Worm (Caenorhabditis elegans): ENCODE data around the gene ceeh-2.

The ceeh-2 gene

DNA sequence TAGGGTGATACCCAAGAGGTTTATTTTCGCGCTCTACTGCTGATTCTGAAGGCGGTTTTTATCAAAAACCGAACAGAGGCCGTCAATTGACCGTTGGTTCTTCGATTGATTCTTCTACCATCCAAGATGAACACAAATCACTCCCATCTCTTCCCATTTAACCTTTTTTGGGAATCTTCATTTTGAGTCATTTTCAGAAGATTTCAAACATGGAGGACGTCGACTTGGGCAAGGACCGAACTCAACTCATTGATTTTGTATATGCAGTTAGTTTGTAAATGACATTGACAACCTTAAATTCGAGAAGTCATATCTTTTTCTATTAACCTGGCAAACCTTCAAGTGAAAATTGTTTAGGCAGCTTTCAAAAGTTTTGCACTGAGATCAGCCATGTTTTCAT lies 30.6 kb upstream of the ceeh-2 start, which contains the start of gene AC3.5:
Gene AC3.5, plus strand, starts transcription at position 210 of the 400 bp plus-strand sequence.
- TF ChIP-seq hnd-1 (tag; optimal IDR thresholded peaks at IDR 0.05) (no peak), scrt-1 (GFP tag; IDR thresholded peaks at IDR 0.05) (no peak)

DNA sequence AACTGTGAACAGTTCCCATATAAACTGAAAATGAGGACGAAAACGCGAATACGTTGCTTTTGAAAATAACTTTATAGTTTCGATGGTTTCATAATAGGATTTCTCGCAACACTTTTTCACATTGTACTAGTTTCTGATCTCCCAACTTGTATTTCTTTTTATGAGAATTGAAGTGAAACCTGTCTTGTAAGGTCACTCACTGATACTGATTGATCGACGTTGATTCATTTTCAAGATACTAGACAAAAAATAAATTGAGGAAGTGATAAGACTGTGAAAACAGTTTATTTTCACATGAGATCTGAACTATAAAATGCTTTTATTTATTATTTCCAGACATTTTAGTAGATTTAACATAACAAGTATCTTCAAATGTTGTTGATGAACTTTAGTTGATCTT lies 29.7 kb upstream of the ceeh-2 start:
- TF ChIP-seq pes-1 (GFP tag; IDR thresholded peaks at IDR 0.05) = no peak
- TF ChIP-seq tbx-37 (GFP tag; conservative IDR thresholded peaks at IDR 0.05) = no peak
- no peak for TF ChIP-seq ets-7 (tag; optimal IDR thresholded peaks at IDR 0.05)
- no peak for TF ChIP-seq hmg-4 (GFP tag; optimal IDR thresholded peaks at IDR 0.05)
- TF ChIP-seq hnd-1 (tag; optimal IDR thresholded peaks at IDR 0.05) = no peak
- TF ChIP-seq ceh-36 (tag; optimal IDR thresholded peaks at IDR 0.05) = no peak
- no peak for TF ChIP-seq flt-1 (GFP tag; IDR thresholded peaks at IDR 0.05)
- TF ChIP-seq ceh-13 (GFP tag; optimal IDR thresholded peaks at IDR 0.05) = no peak
- no peak for TF ChIP-seq F13C5.2 (tag; optimal IDR thresholded peaks at IDR 0.05)
- no peak for TF ChIP-seq tra-4 (tag; optimal IDR thresholded peaks at IDR 0.05)
- TF ChIP-seq ama-1 (optimal IDR thresholded peaks at IDR 0.05) = no peak
- no peak for TF ChIP-seq hmbx-1 (tag; optimal IDR thresholded peaks at IDR 0.05)
- TF ChIP-seq sea-1 (GFP tag; conservative IDR thresholded peaks at IDR 0.05) = no peak
- no peak for TF ChIP-seq scrt-1 (GFP tag; IDR thresholded peaks at IDR 0.05)
- no peak for TF ChIP-seq aly-1 (tag; optimal IDR thresholded peaks at IDR 0.05)

DNA sequence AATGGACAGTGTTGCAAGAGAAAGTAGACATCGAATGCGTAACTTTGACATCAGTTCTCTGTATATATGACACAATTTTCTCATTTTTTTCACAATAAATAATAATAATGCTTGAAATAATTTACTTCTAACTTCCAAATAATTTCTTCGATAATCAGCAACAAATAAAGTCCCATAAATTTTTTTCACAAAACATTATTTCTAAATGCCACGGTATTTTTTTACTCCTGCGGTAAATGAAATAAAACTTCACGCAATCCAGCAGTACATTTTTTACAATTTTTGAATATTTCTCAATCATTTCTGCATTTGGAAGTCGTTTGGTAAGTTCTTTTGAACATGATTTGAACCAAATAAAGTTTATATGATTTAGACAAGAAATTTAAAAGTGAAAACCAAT lies 26.2 kb upstream of the ceeh-2 start, which contains the start of gene spe-10:
Gene spe-10, plus strand, starts transcription at position 301 of the 400 bp plus-strand sequence.
- TF ChIP-seq tra-4 (tag; optimal IDR thresholded peaks at IDR 0.05) = no peak
- TF ChIP-seq hmbx-1 (tag; optimal IDR thresholded peaks at IDR 0.05) = no peak
- no peak for TF ChIP-seq ets-7 (tag; optimal IDR thresholded peaks at IDR 0.05)
- TF ChIP-seq scrt-1 (GFP tag; IDR thresholded peaks at IDR 0.05) = no peak
- no peak for TF ChIP-seq B0310.2 (tag; optimal IDR thresholded peaks at IDR 0.05)
- TF ChIP-seq F13C5.2 (tag; optimal IDR thresholded peaks at IDR 0.05) = no peak
- no peak for TF ChIP-seq hnd-1 (tag; optimal IDR thresholded peaks at IDR 0.05)
- TF ChIP-seq ceh-13 (GFP tag; optimal IDR thresholded peaks at IDR 0.05) = no peak
- TF ChIP-seq tbx-37 (GFP tag; conservative IDR thresholded peaks at IDR 0.05) = no peak
- TF ChIP-seq ceh-36 (tag; optimal IDR thresholded peaks at IDR 0.05) = no peak
- TF ChIP-seq pes-1 (GFP tag; IDR thresholded peaks at IDR 0.05) = no peak
- TF ChIP-seq ama-1 (optimal IDR thresholded peaks at IDR 0.05) = no peak
- no peak for TF ChIP-seq aly-1 (tag; optimal IDR thresholded peaks at IDR 0.05)
- TF ChIP-seq flt-1 (GFP tag; IDR thresholded peaks at IDR 0.05) = no peak
- no peak for TF ChIP-seq tbx-11 (GFP tag; IDR thresholded peaks at IDR 0.05)

DNA sequence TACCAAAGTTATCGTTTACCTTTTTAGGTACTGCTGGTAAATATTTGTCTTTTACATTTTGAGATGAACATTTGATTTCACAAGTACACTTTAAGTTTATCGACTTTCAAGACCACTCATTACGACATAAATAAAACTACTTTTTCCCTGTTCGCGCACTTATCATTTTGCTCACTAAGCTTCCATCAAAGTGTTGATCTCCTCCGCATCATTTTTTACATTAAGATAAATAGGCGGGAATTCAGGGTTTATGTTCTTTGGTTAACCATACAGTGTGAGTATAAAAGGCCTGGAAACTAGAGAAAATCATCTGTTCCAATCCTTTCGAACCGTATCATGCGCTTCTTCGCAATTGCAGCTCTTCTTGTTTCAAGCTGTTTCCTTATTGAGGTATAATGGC lies 24.4 kb upstream of the ceeh-2 start, which contains the start of gene pqn-2:
Gene pqn-2, plus strand, starts transcription at position 301 of the 400 bp plus-strand sequence.
- no peak for TF ChIP-seq pes-1 (GFP tag; IDR thresholded peaks at IDR 0.05)
- TF ChIP-seq ets-7 (tag; optimal IDR thresholded peaks at IDR 0.05) = no peak
- no peak for TF ChIP-seq hmg-4 (GFP tag; optimal IDR thresholded peaks at IDR 0.05)
- TF ChIP-seq ceh-36 (tag; optimal IDR thresholded peaks at IDR 0.05) = no peak
- no peak for TF ChIP-seq B0310.2 (tag; optimal IDR thresholded peaks at IDR 0.05)
- TF ChIP-seq hnd-1 (tag; optimal IDR thresholded peaks at IDR 0.05) = no peak
- no peak for TF ChIP-seq scrt-1 (GFP tag; IDR thresholded peaks at IDR 0.05)
- TF ChIP-seq tra-4 (tag; optimal IDR thresholded peaks at IDR 0.05) = no peak
- TF ChIP-seq aly-1 (tag; optimal IDR thresholded peaks at IDR 0.05) = no peak
- TF ChIP-seq F13C5.2 (tag; optimal IDR thresholded peaks at IDR 0.05) = no peak
- no peak for TF ChIP-seq tbx-37 (GFP tag; conservative IDR thresholded peaks at IDR 0.05)
- TF ChIP-seq ama-1 (optimal IDR thresholded peaks at IDR 0.05) = no peak
- TF ChIP-seq tbx-11 (GFP tag; IDR thresholded peaks at IDR 0.05) = no peak

DNA sequence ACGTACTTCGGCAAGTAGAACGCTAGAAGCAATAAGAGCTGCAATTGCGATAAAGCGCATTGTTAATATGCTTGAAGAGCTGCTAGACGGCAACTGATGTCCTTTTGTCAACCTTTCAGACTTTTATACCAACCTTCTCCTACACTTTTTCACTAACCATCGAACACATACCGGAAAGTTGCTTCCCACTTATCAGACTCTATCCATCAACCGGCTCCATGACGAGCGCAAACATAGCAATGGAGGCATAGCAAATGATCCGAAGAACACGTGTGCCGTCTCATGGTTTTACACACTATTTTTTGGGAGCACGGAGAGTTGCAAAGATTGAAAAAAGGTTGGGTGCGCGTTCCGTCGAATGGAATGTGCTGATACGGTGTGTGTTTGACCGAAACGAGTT lies 24.0 kb upstream of the ceeh-2 start, which contains the start of gene abu-1:
Gene abu-1, minus strand, starts transcription at position 101 of the 400 bp plus-strand sequence.
- TF ChIP-seq tbx-11 (GFP tag; IDR thresholded peaks at IDR 0.05) (no peak), tbx-37 (GFP tag; conservative IDR thresholded peaks at IDR 0.05) (no peak), hnd-1 (tag; optimal IDR thresholded peaks at IDR 0.05) (no peak), pes-1 (GFP tag; IDR thresholded peaks at IDR 0.05) (no peak), ceh-36 (tag; optimal IDR thresholded peaks at IDR 0.05) (no peak), ets-7 (tag; optimal IDR thresholded peaks at IDR 0.05) (no peak), tra-4 (tag; optimal IDR thresholded peaks at IDR 0.05) (no peak), sea-1 (GFP tag; conservative IDR thresholded peaks at IDR 0.05) (no peak), hmbx-1 (tag; optimal IDR thresholded peaks at IDR 0.05) (no peak), aly-1 (tag; optimal IDR thresholded peaks at IDR 0.05) (no peak), flt-1 (GFP tag; IDR thresholded peaks at IDR 0.05) (no peak), ceh-13 (GFP tag; optimal IDR thresholded peaks at IDR 0.05) (no peak), scrt-1 (GFP tag; IDR thresholded peaks at IDR 0.05) (no peak)

DNA sequence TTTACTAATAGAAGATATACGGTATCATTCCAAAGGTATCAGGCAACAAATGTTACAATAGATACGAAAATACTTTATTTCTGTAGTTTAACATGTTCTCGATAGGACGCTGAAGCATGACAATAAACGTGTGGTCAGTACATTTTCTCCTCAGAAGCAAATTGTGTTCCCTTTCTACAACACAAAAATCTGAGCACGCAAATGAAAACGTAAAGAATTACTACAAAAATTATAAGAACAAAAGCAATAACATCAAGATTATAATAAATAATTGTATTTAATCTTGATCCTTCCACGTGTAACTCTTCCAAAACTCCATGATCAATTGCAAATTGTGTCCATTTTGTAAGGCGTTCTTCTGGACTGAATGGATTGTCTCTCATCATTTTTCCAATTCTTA lies 22.1 kb upstream of the ceeh-2 start:
- TF ChIP-seq sea-1 (GFP tag; conservative IDR thresholded peaks at IDR 0.05) = no peak
- no peak for TF ChIP-seq B0310.2 (tag; optimal IDR thresholded peaks at IDR 0.05)
- TF ChIP-seq ceh-13 (GFP tag; optimal IDR thresholded peaks at IDR 0.05) = no peak
- TF ChIP-seq aly-1 (tag; optimal IDR thresholded peaks at IDR 0.05) = no peak

DNA sequence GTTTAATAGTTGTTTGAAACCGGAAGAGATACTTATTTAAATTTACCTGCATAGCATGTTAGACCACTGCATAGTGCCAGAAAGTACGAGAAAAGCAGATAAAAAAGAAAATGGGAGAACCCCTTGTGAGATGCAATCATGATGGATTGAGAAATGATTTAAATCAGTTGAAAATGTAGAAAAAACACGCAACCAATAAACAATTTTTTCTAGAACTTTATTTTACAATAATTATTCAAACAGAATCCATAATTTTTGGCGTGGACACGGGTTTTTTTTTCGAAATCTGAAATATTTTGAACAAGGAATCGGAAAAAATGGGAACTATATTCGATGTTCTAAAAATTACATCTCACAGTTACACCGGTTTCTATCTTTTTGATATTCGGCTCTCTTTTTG lies 21.6 kb upstream of the ceeh-2 start, which contains the start of gene AC3.12:
Gene AC3.12, minus strand, starts transcription at position 101 of the 400 bp plus-strand sequence.
- TF ChIP-seq hmg-4 (GFP tag; optimal IDR thresholded peaks at IDR 0.05) (no peak), hnd-1 (tag; optimal IDR thresholded peaks at IDR 0.05) (no peak), F13C5.2 (tag; optimal IDR thresholded peaks at IDR 0.05) (no peak), pes-1 (GFP tag; IDR thresholded peaks at IDR 0.05) (no peak), ets-7 (tag; optimal IDR thresholded peaks at IDR 0.05) (no peak), tbx-37 (GFP tag; conservative IDR thresholded peaks at IDR 0.05) (no peak), tbx-11 (GFP tag; IDR thresholded peaks at IDR 0.05) (no peak), hmbx-1 (tag; optimal IDR thresholded peaks at IDR 0.05) (no peak), sea-1 (GFP tag; conservative IDR thresholded peaks at IDR 0.05) (no peak), scrt-1 (GFP tag; IDR thresholded peaks at IDR 0.05) (no peak), tra-4 (tag; optimal IDR thresholded peaks at IDR 0.05) (no peak), flt-1 (GFP tag; IDR thresholded peaks at IDR 0.05) (no peak), B0310.2 (tag; optimal IDR thresholded peaks at IDR 0.05) (no peak), ceh-36 (tag; optimal IDR thresholded peaks at IDR 0.05) (no peak), ama-1 (optimal IDR thresholded peaks at IDR 0.05) (no peak), ceh-13 (GFP tag; optimal IDR thresholded peaks at IDR 0.05) (no peak), aly-1 (tag; optimal IDR thresholded peaks at IDR 0.05) (no peak)

All from whole organism, early embryonic.